Worm (Caenorhabditis elegans) whole organism, early embryonic: ENCODE data around the gene hrpf-2.
"Not testable (repeated sequence)": the region's sequence is repeated elsewhere in the genome, so short reads cannot be mapped to it uniquely, and the experiment has no call there.

Source experiments
- ama-1 ChIP-seq: fragments of 150-350 bp; optimal IDR thresholded peaks from 2 replicates; lab custom pipeline; 2014
- ceh-36 ChIP-seq: sonication (generic microtip); optimal IDR thresholded peaks from 2 replicates; lab custom pipeline; 2016; ENCODE audit warnings: missing genetic modification characterization, inconsistent platforms, missing compliant biosample characterization
- flt-1 ChIP-seq: fragments of 200-800 bp; sonication (Bioruptor generic); IDR thresholded peaks from 2 replicates; pipeline ENCODE4 v1.3.6; 2022; ENCODE audit warnings: missing genetic modification characterization, missing compliant biosample characterization
- hmg-4 ChIP-seq: fragments of 200-800 bp; sonication (Bioruptor generic); optimal IDR thresholded peaks from 2 replicates; lab custom pipeline; 2018; ENCODE audit warnings: mild to moderate bottlenecking, missing genetic modification characterization, missing compliant biosample characterization
- pes-1 ChIP-seq: fragments of 200-800 bp; sonication (Bioruptor generic); IDR thresholded peaks from 2 replicates; pipeline ENCODE4 v1.3.6; 2022; ENCODE audit warnings: missing genetic modification reagents, missing genetic modification characterization, missing compliant biosample characterization
- tbx-37 ChIP-seq: fragments of 200-800 bp; sonication (Bioruptor generic); conservative IDR thresholded peaks from 2 replicates; pipeline ENCODE4 v1.3.6; 2022; ENCODE audit warnings: missing genetic modification reagents, missing genetic modification characterization, missing compliant biosample characterization

DNA sequence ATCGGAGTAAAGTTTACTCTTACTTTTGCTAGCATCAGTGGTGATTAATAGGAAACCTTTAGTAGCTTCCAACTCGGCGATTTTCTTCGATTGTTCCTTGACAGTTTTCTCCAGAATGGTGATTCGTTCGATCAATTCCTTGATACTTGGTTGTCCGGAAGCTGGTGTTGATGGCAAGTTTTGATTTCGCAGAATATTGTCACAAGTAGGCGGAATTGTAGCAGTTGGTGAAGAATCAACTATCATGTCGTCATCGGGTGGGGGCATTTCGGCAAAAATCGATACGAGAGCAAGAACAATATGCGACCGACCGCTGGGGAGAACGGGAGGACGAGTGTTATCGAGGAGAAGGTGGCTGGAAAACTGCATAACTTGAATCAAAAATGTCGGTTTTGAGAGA is 29.1 kb downstream of the hrpf-2 start, which contains the start of gene Y73B6BL.289:
- not testable (repeated sequence) for TF ChIP-seq hmg-4 (GFP tag; lab: Kevin White, UChicago); ceh-36 (tag; lab: Kevin White, UChicago); ama-1 (lab: Kevin White, UChicago); tbx-37 (GFP tag; lab: Robert Waterston, UW); flt-1 (GFP tag; lab: Robert Waterston, UW); pes-1
